Worm (Caenorhabditis elegans) whole organism, midembryonic: ENCODE data around the gene srbc-5.

Experiments
- T22C8.4 ChIP-seq: fragments of 200-800 bp; sonication (Bioruptor generic); IDR thresholded peaks from 2 replicates; pipeline ENCODE4 v1.3.6; 2022; ENCODE audit warnings: missing genetic modification characterization, missing compliant biosample characterization
- cog-1 ChIP-seq: sonication (generic microtip); optimal IDR thresholded peaks from 2 replicates; lab custom pipeline; 2016; ENCODE audit warnings: missing genetic modification characterization, missing compliant biosample characterization
- flt-1 ChIP-seq: fragments of 200-800 bp; sonication (Bioruptor generic); IDR thresholded peaks from 2 replicates; pipeline ENCODE4 v1.3.6; 2022; ENCODE audit warnings: missing genetic modification characterization, missing compliant biosample characterization
- klf-2 ChIP-seq: fragments of 200-800 bp; sonication (Bioruptor generic); conservative IDR thresholded peaks from 2 replicates; pipeline ENCODE4 v1.3.6; 2022; ENCODE audit warnings: missing genetic modification reagents, missing genetic modification characterization, missing compliant biosample characterization
- med-1 ChIP-seq: sonication (generic microtip); optimal IDR thresholded peaks from 2 replicates; lab custom pipeline; 2017; ENCODE audit warnings: missing genetic modification characterization, mild to moderate bottlenecking, missing compliant biosample characterization, antibody characterized with exemption, missing genetic modification reagents; ENCODE audit not compliant: insufficient read depth
- ref-1 ChIP-seq: fragments of 200-800 bp; sonication (Bioruptor generic); conservative IDR thresholded peaks from 2 replicates; pipeline ENCODE4 v1.3.6; 2022; ENCODE audit warnings: missing genetic modification reagents, missing genetic modification characterization, missing compliant biosample characterization
- ztf-23 ChIP-seq: fragments of 200-800 bp; sonication (Bioruptor generic); IDR thresholded peaks from 2 replicates; pipeline ENCODE4 v1.3.6; 2022; ENCODE audit warnings: missing genetic modification reagents, missing genetic modification characterization, missing compliant biosample characterization
- ztf-29 ChIP-seq: fragments of 200-800 bp; sonication (Bioruptor generic); IDR thresholded peaks from 2 replicates; pipeline ENCODE4 v1.3.6; 2022; ENCODE audit warnings: missing genetic modification reagents, missing genetic modification characterization, missing compliant biosample characterization

ce11 chrV:3281523-3281922 lies 21.3 kb downstream of the srbc-5 start, which contains the start of gene T28A11.25:
- TF ChIP-seq med-1 (GFP tag; lab: Kevin White, UChicago), result no peak
- TF ChIP-seq cog-1 (tag; lab: Kevin White, UChicago), result no peak
- no peak for TF ChIP-seq flt-1 (GFP tag; lab: Robert Waterston, UW)
- no peak for TF ChIP-seq T22C8.4
- TF ChIP-seq klf-2 (GFP tag; lab: Robert Waterston, UW), result no peak
- no peak for TF ChIP-seq ztf-29 (GFP tag; lab: Robert Waterston, UW)
- TF ChIP-seq ref-1 (GFP tag; lab: Robert Waterston, UW), result no peak
- no peak for TF ChIP-seq ztf-23 (GFP tag; lab: Robert Waterston, UW)
